Fruit fly (Drosophila melanogaster): ENCODE data around the gene alphaTub85E.
A peak's percentile ranks its signal among the peaks of the same experiment; 100 is the strongest.

Gene alphaTub85E

DNA sequence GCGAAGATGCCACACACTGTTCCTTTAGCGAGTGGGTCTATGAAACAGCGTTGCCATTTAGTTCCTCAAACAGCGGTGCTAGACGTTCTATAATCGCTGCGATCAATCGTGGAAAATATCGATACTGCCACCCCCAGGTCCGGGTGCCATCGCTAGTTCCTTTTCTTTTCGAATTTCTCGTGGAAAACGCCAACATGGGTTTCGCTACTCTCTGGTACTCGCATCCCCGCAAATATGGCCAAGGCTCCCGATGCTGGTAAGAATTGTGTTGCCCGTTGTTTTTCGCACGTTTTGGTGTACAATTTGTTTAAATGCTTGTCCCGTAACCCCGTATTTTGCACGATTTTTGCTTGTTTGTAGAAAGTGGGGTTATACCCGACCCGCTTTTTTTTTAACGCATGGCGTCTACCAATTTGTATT lies 44.9 kb upstream of the alphaTub85E start, which contains the start of gene RpS29 (continued):
- peak; percentile 77 for TF ChIP-seq CG16863 (GFP tag; optimal IDR thresholded peaks at IDR 0.05)

dm6 chr3R:9774821-9775220 lies 41.8 kb upstream of the alphaTub85E start, which contains the start of gene topi:
TSS of gene topi (plus strand) at chr3R:9775121.
- TF ChIP-seq CG13775 (GFP tag; optimal IDR thresholded peaks at IDR 0.05) (no peak), wor (GFP tag; IDR thresholded peaks at IDR 0.05) (no peak), tll (GFP tag; optimal IDR thresholded peaks at IDR 0.05) (no peak), CG6765 (GFP tag; optimal IDR thresholded peaks at IDR 0.05) (no peak), CG31224 (GFP tag; IDR thresholded peaks at IDR 0.05) (no peak), Opbp (GFP tag; IDR thresholded peaks at IDR 0.05; ENCODE audit: partially characterized antibody) (no peak), tx (GFP tag; optimal IDR thresholded peaks at IDR 0.05) (no peak), CG7745 (tag; optimal IDR thresholded peaks at IDR 0.05) (no peak), Asciz (GFP tag; optimal IDR thresholded peaks at IDR 0.05) (no peak), CG2199 (GFP tag; IDR thresholded peaks at IDR 0.05) (no peak), CG6791 (GFP tag; IDR thresholded peaks at IDR 0.05; ENCODE audit: partially characterized antibody) (no peak), prd (optimal IDR thresholded peaks at IDR 0.05) (no peak), prd (GFP tag; IDR thresholded peaks at IDR 0.05) (no peak), CG17568 (GFP tag; optimal IDR thresholded peaks at IDR 0.05) (no peak), sisA (GFP tag; IDR thresholded peaks at IDR 0.05) (no peak), CG6254 (GFP tag; optimal IDR thresholded peaks at IDR 0.05) (no peak), ssp (GFP tag; IDR thresholded peaks at IDR 0.05) (no peak), ERR (GFP tag; optimal IDR thresholded peaks at IDR 0.05) (no peak), CG17328 (GFP tag; IDR thresholded peaks at IDR 0.05) (no peak), CG12236 (GFP tag; optimal IDR thresholded peaks at IDR 0.05) (no peak)

DNA sequence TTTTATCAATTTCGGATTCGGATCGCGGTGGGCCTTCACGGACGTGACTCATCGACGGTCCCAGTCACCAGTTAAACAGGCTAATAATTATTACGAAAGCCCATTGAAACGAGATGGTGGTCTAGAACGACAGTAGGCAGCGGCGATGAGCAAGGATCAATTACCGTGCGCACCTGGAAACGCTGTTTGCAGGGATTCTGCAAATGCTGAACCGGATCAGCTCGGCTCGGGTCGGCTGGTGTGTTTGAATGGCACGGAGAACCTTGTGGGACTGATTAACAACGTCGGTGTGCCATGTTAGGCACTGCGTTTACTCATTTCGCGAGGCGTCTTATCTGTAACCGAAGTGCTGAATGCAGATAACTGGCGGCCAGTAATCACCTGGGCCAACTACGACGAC lies 41.1 kb upstream of the alphaTub85E start, which contains the start of gene Whamy:
Gene Whamy, minus strand, starts transcription at position 273 of the 400 bp plus-strand sequence.
- TF ChIP-seq CG32767 (GFP tag; IDR thresholded peaks at IDR 0.05): no peak
- no peak for TF ChIP-seq Eip74EF (GFP tag; optimal IDR thresholded peaks at IDR 0.05)
- no peak for TF ChIP-seq Gug (GFP tag; IDR thresholded peaks at IDR 0.05)
- no peak for TF ChIP-seq row (GFP tag; IDR thresholded peaks at IDR 0.05)
- TF ChIP-seq Hr51 (GFP tag; optimal IDR thresholded peaks at IDR 0.05): no peak
- no peak for TF ChIP-seq CG14667 (GFP tag; IDR thresholded peaks at IDR 0.05)
- TF ChIP-seq cato (GFP tag; optimal IDR thresholded peaks at IDR 0.05; ENCODE audit: borderline replicate concordance): no peak
- no peak for TF ChIP-seq Spps (tag; optimal IDR thresholded peaks at IDR 0.05)
- TF ChIP-seq Vsx1 (GFP tag; optimal IDR thresholded peaks at IDR 0.05): peak; percentile 25
- no peak for TF ChIP-seq CG18476 (GFP tag; optimal IDR thresholded peaks at IDR 0.05)
- TF ChIP-seq sug (tag; optimal IDR thresholded peaks at IDR 0.05): peak; percentile 75
- no peak for TF ChIP-seq CG10959 (GFP tag; IDR thresholded peaks at IDR 0.05)
- no peak for TF ChIP-seq trem (tag; optimal IDR thresholded peaks at IDR 0.05)
- no peak for TF ChIP-seq CG11696 (GFP tag; IDR thresholded peaks at IDR 0.05)
- no peak for TF ChIP-seq ems (GFP tag; optimal IDR thresholded peaks at IDR 0.05)
- no peak for TF ChIP-seq Side (GFP tag; optimal IDR thresholded peaks at IDR 0.05)
- TF ChIP-seq Mes4 (GFP tag; optimal IDR thresholded peaks at IDR 0.05): no peak
- TF ChIP-seq Sin3A (optimal IDR thresholded peaks at IDR 0.05): no peak
- TF ChIP-seq CG15601 (tag; optimal IDR thresholded peaks at IDR 0.05): no peak
- no peak for TF ChIP-seq dpn (GFP tag; optimal IDR thresholded peaks at IDR 0.05)
- TF ChIP-seq nerfin-2 (GFP tag; IDR thresholded peaks at IDR 0.05; ENCODE audit: partially characterized antibody): no peak
- TF ChIP-seq hth (optimal IDR thresholded peaks at IDR 0.05): no peak
- no peak for TF ChIP-seq CG34224 (GFP tag; IDR thresholded peaks at IDR 0.05; ENCODE audit: partially characterized antibody)
- TF ChIP-seq CG15011 (GFP tag; optimal IDR thresholded peaks at IDR 0.05): no peak
- peak; percentile 66 for TF ChIP-seq lab (GFP tag; optimal IDR thresholded peaks at IDR 0.05)
- no peak for TF ChIP-seq fd3F (GFP tag; optimal IDR thresholded peaks at IDR 0.05)
- TF ChIP-seq CG18599 (GFP tag; optimal IDR thresholded peaks at IDR 0.05): peak; percentile 36
- TF ChIP-seq exex (tag; optimal IDR thresholded peaks at IDR 0.05): peak; percentile 74

All from whole organism, embryonic.